Fruit fly (Drosophila melanogaster): ENCODE measurements around the gene Spag1.
A peak's percentile ranks its signal among the peaks of the same experiment; 100 is the strongest.

Spag1 gene

dm6 chr3R:26958314-26958979 lies 10.8 kb downstream of the Spag1 start, which contains the start of gene CG6330:
Gene CG6330, minus strand, starts transcription at chr3R:26958491.
- TF ChIP-seq bab1 (GFP tag; optimal IDR thresholded peaks at IDR 0.05): no peak
- no peak for TF ChIP-seq CG33017 (tag; optimal IDR thresholded peaks at IDR 0.05)
- TF ChIP-seq CG1620 (GFP tag; optimal IDR thresholded peaks at IDR 0.05): no peak

dm6 chr3R:26960496-26960895 lies 12.9 kb downstream of the Spag1 start:
- TF ChIP-seq CG33017 (tag; optimal IDR thresholded peaks at IDR 0.05) (no peak), CG11617 (GFP tag; optimal IDR thresholded peaks at IDR 0.05) (no peak), Clk (GFP tag; optimal IDR thresholded peaks at IDR 0.05) (no peak)

- peak; percentile 41 for TF ChIP-seq Clk (GFP tag; optimal IDR thresholded peaks at IDR 0.05)
- TF ChIP-seq CG7045 (GFP tag; optimal IDR thresholded peaks at IDR 0.05): peak; percentile 85
- peak; percentile 73 for TF ChIP-seq CG14711 (tag; optimal IDR thresholded peaks at IDR 0.05)
- no peak for TF ChIP-seq Mnt (GFP tag; optimal IDR thresholded peaks at IDR 0.05)
- no peak for TF ChIP-seq tj (GFP tag; optimal IDR thresholded peaks at IDR 0.05)
- TF ChIP-seq CG33017 (tag; optimal IDR thresholded peaks at IDR 0.05): peak; percentile 71
- peak; percentile 28 for TF ChIP-seq cic (GFP tag; optimal IDR thresholded peaks at IDR 0.05)
- no peak for TF ChIP-seq ovo (GFP tag; optimal IDR thresholded peaks at IDR 0.05)
- TF ChIP-seq CG7101 (tag; optimal IDR thresholded peaks at IDR 0.05): peak; percentile 45
- no peak for TF ChIP-seq cnc (optimal IDR thresholded peaks at IDR 0.05)
- TF ChIP-seq Crg-1 (GFP tag; optimal IDR thresholded peaks at IDR 0.05): no peak
- TF ChIP-seq CG1620 (GFP tag; optimal IDR thresholded peaks at IDR 0.05): no peak
- no peak for TF ChIP-seq pad (GFP tag; optimal IDR thresholded peaks at IDR 0.05)
- peak; percentile 8 for TF ChIP-seq CG11617 (GFP tag; optimal IDR thresholded peaks at IDR 0.05)
- peak; percentile 80 for TF ChIP-seq CG12768 (GFP tag; optimal IDR thresholded peaks at IDR 0.05)
- TF ChIP-seq CG5204 (GFP tag; optimal IDR thresholded peaks at IDR 0.05): no peak
- TF ChIP-seq bab1 (GFP tag; optimal IDR thresholded peaks at IDR 0.05): no peak
- TF ChIP-seq Hr96 (GFP tag; optimal IDR thresholded peaks at IDR 0.05): no peak
- TF ChIP-seq toe (GFP tag; optimal IDR thresholded peaks at IDR 0.05): peak; percentile 55
- TF ChIP-seq kay (GFP tag; ENCODE audit: borderline replicate concordance): no peak
Measured at dm6 chr3R:26963747-26964174, 16.1 kb downstream of the Spag1 start.

- TF ChIP-seq toe (GFP tag; optimal IDR thresholded peaks at IDR 0.05) (no peak), CG14711 (tag; optimal IDR thresholded peaks at IDR 0.05) (peak; percentile 15), bab1 (GFP tag; optimal IDR thresholded peaks at IDR 0.05) (peak; percentile 54), CG33017 (tag; optimal IDR thresholded peaks at IDR 0.05) (peak; percentile 10)
Measured at dm6 chr3R:26964452-26965133, 17.0 kb downstream of the Spag1 start, which contains the start of gene Tsp97E. Gene Tsp97E, minus strand, starts transcription at chr3R:26964817.

dm6 chr3R:26966385-26966784 lies 18.8 kb downstream of the Spag1 start, which contains the start of gene Gr97a:
Gene Gr97a, minus strand, starts transcription at chr3R:26966485.
- TF ChIP-seq CG7101 (tag; optimal IDR thresholded peaks at IDR 0.05): no peak
- TF ChIP-seq CG1620 (GFP tag; optimal IDR thresholded peaks at IDR 0.05): no peak
- TF ChIP-seq cnc (optimal IDR thresholded peaks at IDR 0.05): no peak
- TF ChIP-seq Crg-1 (GFP tag; optimal IDR thresholded peaks at IDR 0.05): no peak
- TF ChIP-seq Hr96 (GFP tag; optimal IDR thresholded peaks at IDR 0.05): no peak
- no peak for TF ChIP-seq bab1 (GFP tag; optimal IDR thresholded peaks at IDR 0.05)
- TF ChIP-seq tj (GFP tag; optimal IDR thresholded peaks at IDR 0.05): no peak
- TF ChIP-seq ovo (GFP tag; optimal IDR thresholded peaks at IDR 0.05): no peak

- TF ChIP-seq CG11617 (GFP tag; optimal IDR thresholded peaks at IDR 0.05) (peak; percentile 0), CG7045 (GFP tag; optimal IDR thresholded peaks at IDR 0.05) (no peak), CG5204 (GFP tag; optimal IDR thresholded peaks at IDR 0.05) (no peak), CG14711 (tag; optimal IDR thresholded peaks at IDR 0.05) (no peak), CG33017 (tag; optimal IDR thresholded peaks at IDR 0.05) (no peak), pad (GFP tag; optimal IDR thresholded peaks at IDR 0.05) (no peak), cic (GFP tag; optimal IDR thresholded peaks at IDR 0.05) (no peak), Hr96 (GFP tag; optimal IDR thresholded peaks at IDR 0.05) (no peak), CG7101 (tag; optimal IDR thresholded peaks at IDR 0.05) (no peak), ovo (GFP tag; optimal IDR thresholded peaks at IDR 0.05) (no peak), cnc (optimal IDR thresholded peaks at IDR 0.05) (no peak), Clk (GFP tag; optimal IDR thresholded peaks at IDR 0.05) (no peak), toe (GFP tag; optimal IDR thresholded peaks at IDR 0.05) (no peak), bab1 (GFP tag; optimal IDR thresholded peaks at IDR 0.05) (peak; percentile 10), tj (GFP tag; optimal IDR thresholded peaks at IDR 0.05) (peak; percentile 15), Crg-1 (GFP tag; optimal IDR thresholded peaks at IDR 0.05) (no peak), kay (GFP tag; ENCODE audit: borderline replicate concordance) (no peak), Mnt (GFP tag; optimal IDR thresholded peaks at IDR 0.05) (peak; percentile 23), CG12768 (GFP tag; optimal IDR thresholded peaks at IDR 0.05) (peak; percentile 6), CG1620 (GFP tag; optimal IDR thresholded peaks at IDR 0.05) (no peak)
Measured at dm6 chr3R:26966794-26967323, 19.2 kb downstream of the Spag1 start, which contains the start of gene CG5521. Gene CG5521, plus strand, starts transcription at chr3R:26966930.
